Fruit fly (Drosophila melanogaster): ENCODE measurements around the gene jvl.
A peak's percentile ranks its signal among the peaks of the same experiment; 100 is the strongest.

jvl gene

dm6 chr3R:14737894-14738860 lies 3.2 kb upstream of the jvl start (continued):
- no peak for TF ChIP-seq CG16813 (GFP tag; IDR thresholded peaks at IDR 0.05; ENCODE audit: partially characterized antibody)
- TF ChIP-seq crc (GFP tag; optimal IDR thresholded peaks at IDR 0.05): peak; percentile 84
- peak; percentile 94 for TF ChIP-seq CG8388 (GFP tag; optimal IDR thresholded peaks at IDR 0.05)
- peak; percentile 97 for TF ChIP-seq CG17359 (tag; optimal IDR thresholded peaks at IDR 0.05)
- no peak for TF ChIP-seq CG6791 (GFP tag; IDR thresholded peaks at IDR 0.05; ENCODE audit: partially characterized antibody)
- TF ChIP-seq CG1024 (GFP tag; IDR thresholded peaks at IDR 0.05): peak; percentile 89
- TF ChIP-seq nerfin-1 (tag; optimal IDR thresholded peaks at IDR 0.05): peak; percentile 85
- TF ChIP-seq CG16779 (GFP tag; IDR thresholded peaks at IDR 0.05): peak; percentile 95
- 0 out of 2 replicates have a peak, but pooled peaks have one; percentile 26 for TF ChIP-seq unc-4 (GFP tag; IDR thresholded peaks at IDR 0.05; ENCODE audit: partially characterized antibody)
- TF ChIP-seq grn (GFP tag; optimal IDR thresholded peaks at IDR 0.05): peak; percentile 19
- peak; percentile 96 for TF ChIP-seq Hsf (GFP tag; optimal IDR thresholded peaks at IDR 0.05)
- TF ChIP-seq Dip2 (GFP tag; IDR thresholded peaks at IDR 0.05): no peak
- TF ChIP-seq Abd-B (GFP tag; optimal IDR thresholded peaks at IDR 0.05): peak; percentile 93
- peak; percentile 95 for TF ChIP-seq nmo (GFP tag; optimal IDR thresholded peaks at IDR 0.05)
- TF ChIP-seq zen2 (GFP tag; IDR thresholded peaks at IDR 0.05; ENCODE audit: partially characterized antibody): no peak
- peak; percentile 40 to 52 for TF ChIP-seq Trl (optimal IDR thresholded peaks at IDR 0.05)
- TF ChIP-seq Trl (GFP tag; optimal IDR thresholded peaks at IDR 0.05): peak; percentile 91
- TF ChIP-seq Sin3A (optimal IDR thresholded peaks at IDR 0.05): no peak
- peak; percentile 92 for TF ChIP-seq Rx (GFP tag; IDR thresholded peaks at IDR 0.05)
- peak; percentile 86 for TF ChIP-seq CG12744 (GFP tag; optimal IDR thresholded peaks at IDR 0.05)
- TF ChIP-seq onecut (GFP tag; IDR thresholded peaks at IDR 0.05): peak; percentile 89
- peak; percentile 69 for TF ChIP-seq gt (GFP tag; IDR thresholded peaks at IDR 0.05)
- no peak for TF ChIP-seq knrl (GFP tag; IDR thresholded peaks at IDR 0.05; ENCODE audit: partially characterized antibody)
- TF ChIP-seq NC2α (GFP tag; optimal IDR thresholded peaks at IDR 0.05): peak; percentile 85
- TF ChIP-seq gcm2 (GFP tag; optimal IDR thresholded peaks at IDR 0.05): peak; percentile 91
- peak; percentile 90 for TF ChIP-seq CG14050 (GFP tag; IDR thresholded peaks at IDR 0.05)
- TF ChIP-seq jing (GFP tag; optimal IDR thresholded peaks at IDR 0.05): peak; percentile 86
- TF ChIP-seq pum (GFP tag; optimal IDR thresholded peaks at IDR 0.05): peak; percentile 95
- peak; percentile 99 for TF ChIP-seq sens (GFP tag)
- TF ChIP-seq schlank (tag; optimal IDR thresholded peaks at IDR 0.05): peak; percentile 85
- TF ChIP-seq HLH54F (GFP tag; optimal IDR thresholded peaks at IDR 0.05): peak; percentile 91
- TF ChIP-seq CG31224 (GFP tag; IDR thresholded peaks at IDR 0.05): peak; percentile 90
- peak; percentile 87 for TF ChIP-seq CG8290 (GFP tag; optimal IDR thresholded peaks at IDR 0.05)
- TF ChIP-seq CG8290 (tag; optimal IDR thresholded peaks at IDR 0.05): peak; percentile 37 to 97
- peak; percentile 95 for TF ChIP-seq CG12659 (GFP tag; optimal IDR thresholded peaks at IDR 0.05)
- TF ChIP-seq Dad (GFP tag; optimal IDR thresholded peaks at IDR 0.05): peak; percentile 91
- peak; percentile 91 for TF ChIP-seq gsb (GFP tag; IDR thresholded peaks at IDR 0.05)
- peak; percentile 4 for TF ChIP-seq bigmax (GFP tag; optimal IDR thresholded peaks at IDR 0.05)
- peak; percentile 95 for TF ChIP-seq CG9727 (GFP tag; optimal IDR thresholded peaks at IDR 0.05)
- TF ChIP-seq CG10147 (GFP tag; optimal IDR thresholded peaks at IDR 0.05): peak; percentile 91
- TF ChIP-seq CG8359 (GFP tag; optimal IDR thresholded peaks at IDR 0.05; ENCODE audit: borderline replicate concordance): peak; percentile 77
- TF ChIP-seq CG8944 (GFP tag; optimal IDR thresholded peaks at IDR 0.05): peak; percentile 88
- TF ChIP-seq mam (GFP tag; optimal IDR thresholded peaks at IDR 0.05): peak; percentile 93
- no peak for TF ChIP-seq Tbp (GFP tag; optimal IDR thresholded peaks at IDR 0.05)
- TF ChIP-seq tap (tag; optimal IDR thresholded peaks at IDR 0.05): peak; percentile 91
- peak; percentile 63; the same call in 1 of the 2 replicates for TF ChIP-seq ham (GFP tag; IDR thresholded peaks at IDR 0.05)
- peak; percentile 92 for TF ChIP-seq Atf-2 (GFP tag; optimal IDR thresholded peaks at IDR 0.05)
- peak; percentile 93 for TF ChIP-seq tgo (GFP tag; IDR thresholded peaks at IDR 0.05)
- peak; percentile 76 for TF ChIP-seq CG11398 (GFP tag; optimal IDR thresholded peaks at IDR 0.05)
- peak; percentile 97 for TF ChIP-seq CG1603 (tag; optimal IDR thresholded peaks at IDR 0.05)

Measured in whole organism, embryonic.